Worm (Caenorhabditis elegans): ENCODE measurements around the gene smf-3.

- TF ChIP-seq unc-62 (GFP tag; optimal IDR thresholded peaks at IDR 0.05), result no peak
- no peak for TF ChIP-seq fkh-10 (GFP tag; optimal IDR thresholded peaks at IDR 0.05)
- no peak for TF ChIP-seq aha-1 (tag; optimal IDR thresholded peaks at IDR 0.05)
- no peak for TF ChIP-seq hlh-17 (GFP tag; optimal IDR thresholded peaks at IDR 0.05; ENCODE audit: borderline replicate concordance)
- no peak for TF ChIP-seq mdl-1 (tag; optimal IDR thresholded peaks at IDR 0.05)
These were observed 9.5 kb downstream of the smf-3 start, which contains the start of gene ngn-1 for ce11 chrIV:2628171-2628570.

All from whole organism, L1 larva.